Worm (Caenorhabditis elegans) whole organism, young adult: ENCODE measurements around the gene C29F7.3.

ENCODE experiments used
- B0261.1 ChIP-seq: sonication (generic microtip); optimal IDR thresholded peaks from 2 replicates; lab custom pipeline; 2016; ENCODE audit warnings: mild to moderate bottlenecking, missing genetic modification characterization, moderate library complexity, missing compliant biosample characterization
- B0336.3 ChIP-seq: fragments of 200-800 bp; sonication (Bioruptor generic); IDR thresholded peaks from 2 replicates; pipeline ENCODE4 v1.3.6; 2022; ENCODE audit warnings: missing genetic modification characterization, missing compliant biosample characterization
- C17E4.6 ChIP-seq: fragments of 200-800 bp; sonication (Bioruptor generic); IDR thresholded peaks from 2 replicates; pipeline ENCODE4 v1.3.6; 2022; ENCODE audit warnings: missing genetic modification reagents, missing genetic modification characterization, missing compliant biosample characterization
- D2030.7 ChIP-seq: fragments of 200-800 bp; sonication (Bioruptor generic); IDR thresholded peaks from 2 replicates; pipeline ENCODE4 v1.3.6; 2022; ENCODE audit warnings: missing genetic modification reagents, missing genetic modification characterization, missing compliant biosample characterization
- F33H1.4 ChIP-seq: fragments of 200-800 bp; sonication (Bioruptor generic); IDR thresholded peaks from 2 replicates; pipeline ENCODE4 v1.3.6; 2022; ENCODE audit warnings: missing genetic modification reagents, missing genetic modification characterization, missing compliant biosample characterization
- F49E8.2 ChIP-seq: sonication (generic microtip); optimal IDR thresholded peaks from 3 replicates; lab custom pipeline; 2017; ENCODE audit warnings: missing genetic modification characterization, mild to moderate bottlenecking, missing compliant biosample characterization, antibody characterized with exemption, moderate library complexity; ENCODE audit not compliant: insufficient read depth
- T26A5.8 ChIP-seq: sonication (generic microtip); optimal IDR thresholded peaks from 2 replicates; lab custom pipeline; 2016; ENCODE audit warnings: missing genetic modification characterization, missing compliant biosample characterization
- Y53F4B.3 ChIP-seq: fragments of 200-800 bp; sonication (Bioruptor generic); IDR thresholded peaks from 2 replicates; pipeline ENCODE4 v1.3.6; 2022; ENCODE audit warnings: missing genetic modification reagents, missing genetic modification characterization, missing compliant biosample characterization
- Y56A3A.18 ChIP-seq: fragments of 200-800 bp; sonication (Bioruptor generic); IDR thresholded peaks from 2 replicates; pipeline ENCODE4 v1.3.6; 2022; ENCODE audit warnings: missing genetic modification reagents, missing genetic modification characterization, missing compliant biosample characterization
- ZK185.1 ChIP-seq: sonication (generic microtip); optimal IDR thresholded peaks from 2 replicates; lab custom pipeline; 2016; ENCODE audit warnings: mild to moderate bottlenecking, missing genetic modification characterization, missing compliant biosample characterization; ENCODE audit not compliant: poor library complexity, severe bottlenecking
- athp-1 ChIP-seq: sonication (generic microtip); optimal IDR thresholded peaks from 2 replicates; lab custom pipeline; 2017; ENCODE audit warnings: mild to moderate bottlenecking, missing genetic modification characterization, missing compliant biosample characterization
- attf-3 ChIP-seq: fragments of 200-800 bp; sonication (Bioruptor generic); conservative IDR thresholded peaks from 2 replicates; pipeline ENCODE4 v1.3.6; 2022; ENCODE audit warnings: missing genetic modification reagents, missing genetic modification characterization, missing compliant biosample characterization
- attf-6 ChIP-seq: fragments of 200-800 bp; sonication (Bioruptor generic); IDR thresholded peaks from 2 replicates; pipeline ENCODE4 v1.3.6; 2022; ENCODE audit warnings: missing genetic modification reagents, missing genetic modification characterization, missing compliant biosample characterization
- cebp-1 ChIP-seq, 2 experiments: fragments of 200-800 bp in 1 of 2; sonication (Bioruptor generic) in 1 of 2; sonication (generic microtip) in 1 of 2; IDR thresholded peaks in 1 of 2; optimal IDR thresholded peaks in 1 of 2; 2 replicates each; pipeline versions ENCODE4 v1.3.6 to Lab custom; 2017 to 2022; ENCODE audit warnings: missing compliant biosample characterization in 2 of 2, missing genetic modification characterization in 2 of 2, mild to moderate bottlenecking in 1 of 2, missing genetic modification reagents in 1 of 2, moderate library complexity in 1 of 2
- ceh-100 ChIP-seq: fragments of 200-800 bp; sonication (Bioruptor generic); IDR thresholded peaks from 2 replicates; pipeline ENCODE4 v1.3.6; 2022; ENCODE audit warnings: missing genetic modification reagents, missing genetic modification characterization, missing compliant biosample characterization
- ceh-40 ChIP-seq: fragments of 200-800 bp; sonication (Bioruptor generic); IDR thresholded peaks from 2 replicates; pipeline ENCODE4 v1.3.6; 2022; ENCODE audit warnings: missing genetic modification characterization, missing compliant biosample characterization
- ceh-58 ChIP-seq: fragments of 200-800 bp; sonication (Bioruptor generic); IDR thresholded peaks from 2 replicates; pipeline ENCODE4 v1.3.6; 2022; ENCODE audit warnings: missing genetic modification characterization, missing compliant biosample characterization
- dox-1 ChIP-seq: fragments of 200-800 bp; sonication (Bioruptor generic); IDR thresholded peaks from 2 replicates; pipeline ENCODE4 v1.3.6; 2022; ENCODE audit warnings: missing genetic modification reagents, missing genetic modification characterization, missing compliant biosample characterization
- efl-1 ChIP-seq: fragments of 150-350 bp; optimal IDR thresholded peaks from 2 replicates; lab custom pipeline; 2014; ENCODE audit warnings: missing biosample characterization, missing genetic modification reagents, missing genetic modification characterization
- egl-44 ChIP-seq: fragments of 200-800 bp; sonication (Bioruptor generic); IDR thresholded peaks from 2 replicates; pipeline ENCODE4 v1.3.6; 2022; ENCODE audit warnings: missing genetic modification reagents, missing genetic modification characterization, missing compliant biosample characterization
- ets-4 ChIP-seq: fragments of 200-800 bp; sonication (Bioruptor generic); optimal IDR thresholded peaks from 2 replicates; lab custom pipeline; 2018; ENCODE audit warnings: mild to moderate bottlenecking, missing genetic modification characterization, missing compliant biosample characterization
- fkh-3 ChIP-seq: sonication (generic microtip); optimal IDR thresholded peaks from 2 replicates; lab custom pipeline; 2016; ENCODE audit warnings: mild to moderate bottlenecking, missing genetic modification characterization, missing compliant biosample characterization
- hmg-1.2 ChIP-seq: fragments of 200-800 bp; sonication (Bioruptor generic); IDR thresholded peaks from 2 replicates; pipeline ENCODE4 v1.3.6; 2022; ENCODE audit warnings: missing genetic modification reagents, missing genetic modification characterization, missing compliant biosample characterization
- hmg-20 ChIP-seq: fragments of 200-800 bp; sonication (Bioruptor generic); IDR thresholded peaks from 2 replicates; pipeline ENCODE4 v1.3.6; 2022; ENCODE audit warnings: missing genetic modification reagents, missing genetic modification characterization, missing compliant biosample characterization
- let-607 ChIP-seq, 2 experiments: fragments of 200-800 bp in 1 of 2; sonication (Bioruptor generic) in 1 of 2; sonication (generic microtip) in 1 of 2; optimal IDR thresholded peaks; 2 replicates each; lab custom pipeline; 2016 to 2018; ENCODE audit warnings: mild to moderate bottlenecking in 2 of 2, missing compliant biosample characterization in 2 of 2, missing genetic modification characterization in 2 of 2, moderate library complexity in 2 of 2, missing genotype in 1 of 2
- lin-26 ChIP-seq: fragments of 200-800 bp; sonication (Bioruptor generic); IDR thresholded peaks from 2 replicates; pipeline ENCODE4 v1.3.6; 2022; ENCODE audit warnings: missing genetic modification reagents, missing genetic modification characterization, missing compliant biosample characterization
- lin-40 ChIP-seq: sonication (generic microtip); optimal IDR thresholded peaks from 2 replicates; lab custom pipeline; 2016; ENCODE audit warnings: missing genetic modification characterization, mild to moderate bottlenecking, missing compliant biosample characterization, missing genotype, missing genetic modification reagents
- lin-54 ChIP-seq: fragments of 200-800 bp; sonication (Bioruptor generic); optimal IDR thresholded peaks from 2 replicates; lab custom pipeline; 2018; ENCODE audit warnings: mild to moderate bottlenecking, missing genetic modification characterization, missing compliant biosample characterization
- madf-10 ChIP-seq: sonication (generic microtip); optimal IDR thresholded peaks from 2 replicates; lab custom pipeline; 2016; ENCODE audit warnings: mild to moderate bottlenecking, missing genetic modification characterization, missing compliant biosample characterization
- mcd-1 ChIP-seq: fragments of 200-800 bp; sonication (Bioruptor generic); IDR thresholded peaks from 2 replicates; pipeline ENCODE4 v1.3.6; 2022; ENCODE audit warnings: missing genetic modification reagents, missing genetic modification characterization, missing compliant biosample characterization
- mes-4 ChIP-seq: sonication (generic microtip); optimal IDR thresholded peaks from 2 replicates; lab custom pipeline; 2016; ENCODE audit warnings: missing genotype, missing genetic modification characterization, missing compliant biosample characterization
- nfya-1 ChIP-seq: sonication (generic microtip); optimal IDR thresholded peaks from 2 replicates; lab custom pipeline; 2017; ENCODE audit warnings: antibody characterized with exemption, missing compliant biosample characterization, missing genetic modification characterization, borderline replicate concordance; ENCODE audit not compliant: insufficient read depth
- nhr-27 ChIP-seq: fragments of 200-800 bp; sonication (Bioruptor generic); optimal IDR thresholded peaks from 2 replicates; lab custom pipeline; 2018; ENCODE audit warnings: mild to moderate bottlenecking, missing genetic modification characterization, moderate library complexity, missing compliant biosample characterization
- nhr-80 ChIP-seq: sonication (generic microtip); optimal IDR thresholded peaks from 2 replicates; lab custom pipeline; 2016; ENCODE audit warnings: missing genetic modification characterization, missing compliant biosample characterization
- rcor-1 ChIP-seq: fragments of 200-800 bp; sonication (Bioruptor generic); IDR thresholded peaks from 2 replicates; pipeline ENCODE4 v1.3.6; 2022; ENCODE audit warnings: missing genetic modification reagents, missing genetic modification characterization, missing compliant biosample characterization
- sdz-38 ChIP-seq: sonication (generic microtip); optimal IDR thresholded peaks from 2 replicates; lab custom pipeline; 2016; ENCODE audit warnings: missing genotype, missing genetic modification characterization, missing compliant biosample characterization
- snpc-4 ChIP-seq, 5 experiments: fragments of 150-350 bp in 1 of 5; sonication (generic microtip) in 4 of 5; optimal IDR thresholded peaks; 2 replicates each; lab custom pipeline; 2014 to 2018; ENCODE audit warnings: missing genetic modification characterization in 5 of 5, missing biosample characterization in 3 of 5, antibody characterized with exemption in 2 of 5, mild to moderate bottlenecking in 2 of 5, missing compliant biosample characterization in 2 of 5, missing genotype in 2 of 5, moderate library complexity in 2 of 5, missing genetic modification reagents in 1 of 5
- sptf-2 ChIP-seq: fragments of 200-800 bp; sonication (Bioruptor generic); optimal IDR thresholded peaks from 2 replicates; lab custom pipeline; 2018; ENCODE audit warnings: mild to moderate bottlenecking, missing genetic modification characterization, missing compliant biosample characterization
- tbx-9 ChIP-seq: sonication (generic microtip); optimal IDR thresholded peaks from 2 replicates; lab custom pipeline; 2016; ENCODE audit warnings: borderline replicate concordance, missing genetic modification characterization, inconsistent platforms, missing compliant biosample characterization
- ztf-22 ChIP-seq: fragments of 200-800 bp; sonication (Bioruptor generic); optimal IDR thresholded peaks from 2 replicates; lab custom pipeline; 2018; ENCODE audit warnings: mild to moderate bottlenecking, missing genetic modification characterization, moderate library complexity, missing compliant biosample characterization

C29F7.3 gene

DNA sequence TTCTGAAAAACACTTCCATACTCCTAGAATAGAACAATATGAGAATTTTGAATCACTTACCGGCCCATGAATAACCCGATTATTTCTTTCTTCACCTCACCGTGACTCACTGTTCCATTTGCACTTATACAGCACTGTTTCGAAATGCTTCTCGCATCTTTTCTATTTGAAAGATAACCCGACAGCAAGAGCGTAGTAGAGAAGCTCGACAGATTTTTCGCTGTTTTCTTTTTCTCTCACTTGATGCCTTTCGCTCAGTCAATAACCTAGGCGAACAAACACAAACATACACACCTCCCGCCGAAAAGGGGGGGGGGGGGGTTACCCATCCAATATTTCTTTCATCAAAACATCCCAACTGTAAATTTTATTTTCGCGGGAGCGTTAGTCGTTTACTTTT, 18.4 kb downstream of the C29F7.3 start:
- TF ChIP-seq lin-54, result no peak
- peak; percentile 75 for TF ChIP-seq cebp-1 (GFP tag; IDR thresholded peaks at IDR 0.05; lab: Robert Waterston, UW)
- peak; percentile 81 for TF ChIP-seq cebp-1 (tag; optimal IDR thresholded peaks at IDR 0.05; lab: Kevin White, UChicago)
- no peak for TF ChIP-seq ceh-40 (GFP tag; lab: Robert Waterston, UW)
- TF ChIP-seq F49E8.2 (tag; lab: Kevin White, UChicago), result no peak
- TF ChIP-seq nfya-1 (tag; lab: Kevin White, UChicago), result no peak
- peak; percentile 71 for TF ChIP-seq nhr-80 (tag; lab: Kevin White, UChicago)
- 0 out of 2 replicates have a peak, but pooled peaks have one; percentile 6 for TF ChIP-seq dox-1

DNA sequence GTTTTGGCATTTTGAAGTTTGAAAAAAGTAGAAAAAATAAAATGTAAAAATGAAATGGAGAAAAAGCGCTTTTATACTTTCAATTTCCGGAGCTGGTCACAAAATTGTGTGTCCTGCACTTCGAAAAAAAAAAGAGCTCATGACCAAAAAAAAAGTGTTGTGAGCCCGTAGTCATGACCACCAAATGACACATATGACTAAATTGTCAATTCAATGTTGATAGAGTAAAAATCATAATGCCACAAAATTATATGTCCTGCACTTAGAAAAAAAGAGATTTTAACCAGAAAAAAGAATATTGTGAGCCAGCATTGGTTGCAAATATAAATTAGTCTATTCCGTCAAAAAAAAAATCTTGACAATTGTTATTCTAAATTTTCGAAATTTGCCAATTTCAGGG, 20.5 kb downstream of the C29F7.3 start, which contains the start of gene F02C12.2:
Gene F02C12.2, minus strand, starts transcription at position 101 of the 400 bp plus-strand sequence.
- no peak for TF ChIP-seq ceh-100 (GFP tag; lab: Robert Waterston, UW)
- TF ChIP-seq egl-44 (GFP tag; lab: Robert Waterston, UW), result no peak
- TF ChIP-seq let-607 (tag; optimal IDR thresholded peaks at IDR 0.05; lab: Kevin White, UChicago), result no peak
- TF ChIP-seq sdz-38 (tag; lab: Kevin White, UChicago), result no peak
- TF ChIP-seq lin-26 (GFP tag; lab: Robert Waterston, UW), result no peak
- no peak for TF ChIP-seq nhr-27
- no peak for TF ChIP-seq D2030.7 (GFP tag; lab: Robert Waterston, UW)
- TF ChIP-seq hmg-20 (GFP tag; lab: Robert Waterston, UW), result no peak
- TF ChIP-seq ztf-22 (GFP tag; lab: Kevin White, UChicago), result no peak
- no peak for TF ChIP-seq tbx-9 (tag; lab: Kevin White, UChicago)
- TF ChIP-seq attf-6 (GFP tag; lab: Robert Waterston, UW), result no peak
- TF ChIP-seq Y53F4B.3 (GFP tag; lab: Robert Waterston, UW), result no peak
- no peak for TF ChIP-seq T26A5.8 (tag; lab: Kevin White, UChicago)
- TF ChIP-seq efl-1 (GFP tag; lab: Kevin White, UChicago), result no peak
- no peak for TF ChIP-seq fkh-3
- TF ChIP-seq, all 124 proteins: peak for 0

DNA sequence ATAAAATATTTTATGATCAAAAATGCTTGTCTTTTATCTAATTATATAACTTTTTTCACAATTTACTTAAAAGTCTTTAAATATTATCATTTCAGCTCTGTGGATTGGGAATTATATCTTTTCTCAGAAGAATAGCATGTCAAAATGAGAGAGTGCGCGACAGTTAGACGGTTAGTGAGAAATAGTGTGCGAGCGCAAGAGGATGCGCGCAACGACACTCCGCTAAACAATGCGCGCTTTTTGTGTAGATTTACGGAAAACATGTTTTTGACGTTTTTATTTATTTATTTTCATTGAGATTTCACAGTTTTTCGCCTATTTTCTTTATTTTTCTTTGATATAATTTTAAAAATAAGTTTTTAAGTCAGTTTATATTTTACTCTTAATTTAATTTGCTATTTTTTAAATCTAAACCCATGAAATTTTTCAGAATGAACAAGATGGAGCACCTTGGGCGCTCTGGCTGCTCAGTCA, 23.1 kb downstream of the C29F7.3 start, which contains the start of gene F02C12.3:
Gene F02C12.3, plus strand, starts transcription at position 424 of the 474 bp plus-strand sequence.
- TF ChIP-seq F33H1.4 (GFP tag; lab: Robert Waterston, UW) (no peak), sptf-2 (no peak), snpc-4 (GFP tag; optimal IDR thresholded peaks at IDR 0.05; lab: Kevin White, UChicago) (no peak), snpc-4 (tag; optimal IDR thresholded peaks at IDR 0.05; lab: Kevin White, UChicago) (peak in 1 of 4 experiments; percentile 1), ZK185.1 (tag; lab: Kevin White, UChicago) (peak; percentile 30), let-607 (tag; optimal IDR thresholded peaks at IDR 0.05; lab: Kevin White, UChicago) (peak in 1 of 2 experiments; percentile 23), ets-4 (no peak), rcor-1 (0 out of 2 replicates have a peak, but pooled peaks have one; percentile 6), D2030.7 (GFP tag; lab: Robert Waterston, UW) (no peak), B0336.3 (GFP tag; lab: Robert Waterston, UW) (no peak), attf-3 (GFP tag; lab: Robert Waterston, UW) (peak; percentile 99), mes-4 (tag; lab: Kevin White, UChicago) (no peak), ceh-58 (GFP tag; lab: Robert Waterston, UW) (no peak), athp-1 (tag; lab: Kevin White, UChicago) (no peak), lin-40 (tag; lab: Kevin White, UChicago) (peak; percentile 80), C17E4.6 (GFP tag; lab: Robert Waterston, UW) (no peak), B0261.1 (tag; lab: Kevin White, UChicago) (peak; percentile 7), mcd-1 (GFP tag; lab: Robert Waterston, UW) (peak; percentile 50; the same call in 1 of the 2 replicates), hmg-1.2 (GFP tag; lab: Robert Waterston, UW) (peak; percentile 98), Y56A3A.18 (GFP tag; lab: Robert Waterston, UW) (no peak), madf-10 (tag; lab: Kevin White, UChicago) (no peak)
